Worm (Caenorhabditis elegans): ENCODE results near the gene W06G6.2.

- TF ChIP-seq nhr-28 (tag; optimal IDR thresholded peaks at IDR 0.05) (no peak), nhr-237 (tag; optimal IDR thresholded peaks at IDR 0.05) (no peak), pha-4 (tag; optimal IDR thresholded peaks at IDR 0.05) (no peak), lsy-2 (tag; optimal IDR thresholded peaks at IDR 0.05) (no peak), unc-62 (GFP tag; optimal IDR thresholded peaks at IDR 0.05) (no peak), ztf-11 (tag; optimal IDR thresholded peaks at IDR 0.05) (no peak), mep-1 (tag; optimal IDR thresholded peaks at IDR 0.05) (no peak), lin-13 (tag; optimal IDR thresholded peaks at IDR 0.05) (no peak)
Observed at ce11 chrV:16610791-16611385, 18.2 kb upstream of the W06G6.2 start, which contains the start of gene srw-54.
